Fruit fly (Drosophila melanogaster): Measurements from ENCODE around the gene CG9902.
A peak's percentile ranks its signal among the peaks of the same experiment; 100 is the strongest.

Gene CG9902

dm6 chrX:16565377-16565776 is 18.1 kb upstream of the CG9902 start (continued):
- TF ChIP-seq slbo (GFP tag; IDR thresholded peaks at IDR 0.05) (no peak), ssp (GFP tag; IDR thresholded peaks at IDR 0.05) (no peak), CG42726 (GFP tag; IDR thresholded peaks at IDR 0.05; ENCODE audit: partially characterized antibody) (no peak), Bdp1 (GFP tag; optimal IDR thresholded peaks at IDR 0.05) (no peak), CoRest (tag; optimal IDR thresholded peaks at IDR 0.05) (no peak)

dm6 chrX:16562259-16562658 is 14.9 kb upstream of the CG9902 start:
- peak; percentile 39 for TF ChIP-seq Nf-YC (tag; optimal IDR thresholded peaks at IDR 0.05)
- no peak for TF ChIP-seq CG10274 (GFP tag; optimal IDR thresholded peaks at IDR 0.05)
- TF ChIP-seq grau (tag; optimal IDR thresholded peaks at IDR 0.05) = no peak
- peak in 1 of 2 experiments; percentile 81 for TF ChIP-seq Hr78 (GFP tag; optimal IDR thresholded peaks at IDR 0.05)
- no peak for TF ChIP-seq Gsc (GFP tag; IDR thresholded peaks at IDR 0.05)
- peak; percentile 86 for TF ChIP-seq CG10321 (GFP tag; IDR thresholded peaks at IDR 0.05)
- no peak for TF ChIP-seq CG8290 (GFP tag; optimal IDR thresholded peaks at IDR 0.05)
- TF ChIP-seq CG8290 (tag; optimal IDR thresholded peaks at IDR 0.05) = peak in 1 of 2 experiments; percentile 66
- TF ChIP-seq CG1832 (GFP tag; optimal IDR thresholded peaks at IDR 0.05) = peak; percentile 90
- TF ChIP-seq CG2199 (GFP tag; IDR thresholded peaks at IDR 0.05) = 0 out of 3 replicates have a peak, but pooled peaks have one; percentile 34
- TF ChIP-seq psq (GFP tag; optimal IDR thresholded peaks at IDR 0.05) = no peak
- peak; percentile 21 to 60 for TF ChIP-seq Trl (optimal IDR thresholded peaks at IDR 0.05)
- TF ChIP-seq Trl (GFP tag; optimal IDR thresholded peaks at IDR 0.05) = no peak
- TF ChIP-seq Dip2 (GFP tag; IDR thresholded peaks at IDR 0.05) = no peak
- TF ChIP-seq ab (GFP tag; optimal IDR thresholded peaks at IDR 0.05) = no peak
- TF ChIP-seq inv (GFP tag; IDR thresholded peaks at IDR 0.05; ENCODE audit: partially characterized antibody) = no peak
- peak; percentile 15 for TF ChIP-seq ftz-f1 (GFP tag; optimal IDR thresholded peaks at IDR 0.05)

dm6 chrX:16559514-16560510 is 12.5 kb upstream of the CG9902 start, which contains the start of gene Pp2B-14D:
Pp2B-14D (minus strand) TSS chrX:16560016.
- no peak for TF ChIP-seq CG18476 (GFP tag; optimal IDR thresholded peaks at IDR 0.05)
- no peak for TF ChIP-seq Camta (GFP tag; optimal IDR thresholded peaks at IDR 0.05)
- no peak for TF ChIP-seq CG7963 (GFP tag; IDR thresholded peaks at IDR 0.05; ENCODE audit: partially characterized antibody)
- no peak for TF ChIP-seq fru (optimal IDR thresholded peaks at IDR 0.05)
- peak; percentile 5 for TF ChIP-seq CG2116 (GFP tag; optimal IDR thresholded peaks at IDR 0.05)
- TF ChIP-seq zen (tag; optimal IDR thresholded peaks at IDR 0.05) = peak; percentile 28
- TF ChIP-seq CG33213 (GFP tag; optimal IDR thresholded peaks at IDR 0.05) = peak; percentile 8
- no peak for TF ChIP-seq fu2 (GFP tag; optimal IDR thresholded peaks at IDR 0.05)
- TF ChIP-seq Hand (GFP tag; optimal IDR thresholded peaks at IDR 0.05) = peak; percentile 23
- TF ChIP-seq bcd (GFP tag; optimal IDR thresholded peaks at IDR 0.05) = no peak
- no peak for TF ChIP-seq pho (GFP tag; optimal IDR thresholded peaks at IDR 0.05)
- no peak for TF ChIP-seq NC2β (GFP tag; optimal IDR thresholded peaks at IDR 0.05)
- TF ChIP-seq Rfx (GFP tag; IDR thresholded peaks at IDR 0.05) = 0 out of 2 replicates have a peak, but pooled peaks have one; percentile 6
- TF ChIP-seq Dbx (GFP tag; IDR thresholded peaks at IDR 0.05) = no peak
- no peak for TF ChIP-seq Fer2 (tag; optimal IDR thresholded peaks at IDR 0.05)
- no peak for TF ChIP-seq lilli (GFP tag; optimal IDR thresholded peaks at IDR 0.05)
- TF ChIP-seq stwl (tag; optimal IDR thresholded peaks at IDR 0.05) = peak; percentile 49
- TF ChIP-seq NFAT (GFP tag; IDR thresholded peaks at IDR 0.05) = no peak; the same call in 1 of the 2 replicates
- TF ChIP-seq B-H1 (GFP tag; IDR thresholded peaks at IDR 0.05) = no peak
- TF ChIP-seq CG10979 (tag; optimal IDR thresholded peaks at IDR 0.05) = no peak
- TF ChIP-seq Adf1 (GFP tag; IDR thresholded peaks at IDR 0.05) = peak; percentile 46
- TF ChIP-seq CG2129 (GFP tag; IDR thresholded peaks at IDR 0.05; ENCODE audit: partially characterized antibody) = no peak
- TF ChIP-seq vnd (GFP tag; IDR thresholded peaks at IDR 0.05; ENCODE audit: partially characterized antibody) = no peak
- no peak for TF ChIP-seq Bteb2 (GFP tag; optimal IDR thresholded peaks at IDR 0.05)
- no peak for TF ChIP-seq mam (GFP tag; optimal IDR thresholded peaks at IDR 0.05)
- TF ChIP-seq HmgZ (tag; optimal IDR thresholded peaks at IDR 0.05) = no peak
